Worm (Caenorhabditis elegans) whole organism, L1 larva: Measurements from ENCODE around the gene F43C11.12.

Experiments used
- aha-1 ChIP-seq: fragments of 150-350 bp; optimal IDR thresholded peaks from 2 replicates; lab custom pipeline; 2014; ENCODE audit warnings: missing biosample characterization, missing genetic modification characterization
- efl-1 ChIP-seq, 4 experiments: fragments of 150-350 bp; optimal IDR thresholded peaks in 3 of 4; peaks in 1 of 4; 1 replicate in 1 of 4; 2 replicates in 3 of 4; lab custom pipeline; 2014; ENCODE audit warnings: missing biosample characterization in 2 of 4, missing genetic modification characterization in 2 of 4, missing genetic modification reagents in 2 of 4
- fkh-10 ChIP-seq: sonication (generic microtip); optimal IDR thresholded peaks from 2 replicates; lab custom pipeline; 2017; ENCODE audit warnings: missing biosample characterization, missing genetic modification reagents, missing genetic modification characterization
- mab-9 ChIP-seq: fragments of 200-800 bp; sonication (Bioruptor generic); IDR thresholded peaks from 2 replicates; pipeline ENCODE4 v1.3.6; 2022; ENCODE audit warnings: missing genetic modification reagents, missing genetic modification characterization, missing compliant biosample characterization

- no peak for TF ChIP-seq fkh-10 (GFP tag; lab: Kevin White, UChicago)
- TF ChIP-seq efl-1 (optimal IDR thresholded peaks at IDR 0.05; lab: Kevin White, UChicago): no peak
- TF ChIP-seq efl-1 (GFP tag; optimal IDR thresholded peaks at IDR 0.05 in 1 of 2; lab: Kevin White, UChicago): no peak
- TF ChIP-seq mab-9 (GFP tag; lab: Robert Waterston, UW): no peak
- no peak for TF ChIP-seq aha-1 (tag; lab: Kevin White, UChicago)
Measured at ce11 chrII:2332220-2332619, 34.3 kb downstream of the F43C11.12 start, which contains the start of gene F43C11.8.
